Fruit fly (Drosophila melanogaster) whole organism, prepupa: ENCODE results near the gene Proc.

Experiments
- CG16779 ChIP-seq: fragments of 200-800 bp; sonication (Bioruptor generic); optimal IDR thresholded peaks from 3 replicates; lab custom pipeline; 2017; ENCODE audit warnings: missing biosample characterization, mild to moderate bottlenecking, missing genetic modification characterization
- CG4318 ChIP-seq: fragments of 200-800 bp; sonication (Bioruptor generic); optimal IDR thresholded peaks from 3 replicates; lab custom pipeline; 2017; ENCODE audit warnings: missing biosample characterization, mild to moderate bottlenecking, missing genetic modification characterization
- CG6808 ChIP-seq: fragments of 200-800 bp; sonication (Bioruptor generic); optimal IDR thresholded peaks from 3 replicates; lab custom pipeline; 2017; ENCODE audit warnings: missing biosample characterization, missing genetic modification characterization, mild to moderate bottlenecking, moderate library complexity, missing genetic modification reagents
- Hr38 ChIP-seq: sonication (Bioruptor generic); optimal IDR thresholded peaks from 2 replicates; lab custom pipeline; 2016; ENCODE audit warnings: missing biosample characterization, missing genetic modification characterization
- dsx ChIP-seq: fragments of 200-800 bp; optimal IDR thresholded peaks from 3 replicates; lab custom pipeline; 2019; ENCODE audit warnings: missing biosample characterization, mild to moderate bottlenecking, missing genetic modification characterization, moderate library complexity; ENCODE audit not compliant: poor library complexity, severe bottlenecking

dm6 chr2L:7841244-7841643 lies 30.0 kb downstream of the Proc start:
- TF ChIP-seq Hr38 (no peak), CG16779 (tag; lab: Kevin White, UChicago) (no peak), CG6808 (GFP tag; lab: Kevin White, UChicago) (no peak), CG4318 (GFP tag; lab: Kevin White, UChicago) (no peak), dsx (GFP tag; lab: Kevin White, UChicago) (no peak)
